Fruit fly (Drosophila melanogaster): ENCODE results near the gene CG5390.

DNA sequence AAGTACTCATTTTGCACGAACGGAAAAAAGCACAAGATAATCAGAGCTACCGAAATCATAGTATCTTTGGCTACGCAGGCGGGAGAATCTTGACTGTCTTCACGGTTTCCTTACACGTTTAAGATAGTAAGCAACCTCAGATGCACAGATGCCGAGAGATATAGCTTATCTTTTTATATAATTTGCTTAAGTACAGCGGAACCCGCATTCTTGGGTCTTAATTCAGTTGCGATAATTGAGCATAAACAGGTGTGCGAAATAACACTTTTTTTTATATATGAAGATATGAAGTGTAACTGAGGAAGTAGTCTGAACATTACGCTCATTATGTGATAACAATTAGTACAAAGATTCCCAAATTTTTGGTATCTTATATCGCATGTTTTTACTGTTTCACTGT lies 25.6 kb downstream of the CG5390 start, which contains the start of gene CG34043:
- TF ChIP-seq insv (optimal IDR thresholded peaks at IDR 0.05) = no peak
- TF ChIP-seq Myc (optimal IDR thresholded peaks at IDR 0.05) = no peak
- TF ChIP-seq Sin3A (optimal IDR thresholded peaks at IDR 0.05) = no peak
